Fruit fly (Drosophila melanogaster) whole organism, prepupa: ENCODE results near the gene Hcs.

Experiments
- Blimp-1 ChIP-seq: fragments of 200-800 bp; sonication (Bioruptor generic); optimal IDR thresholded peaks from 3 replicates; lab custom pipeline; 2017; ENCODE audit warnings: missing biosample characterization, missing genetic modification characterization, mild to moderate bottlenecking, moderate library complexity, missing genetic modification reagents
- CG10631 ChIP-seq: fragments of 200-800 bp; sonication (Bioruptor generic); optimal IDR thresholded peaks from 2 replicates; lab custom pipeline; 2016; ENCODE audit warnings: missing biosample characterization, missing genetic modification characterization
- CG11294 ChIP-seq: fragments of 200-800 bp; sonication (Bioruptor generic); IDR thresholded peaks from 2 replicates; pipeline ENCODE4 v1.3.6; 2022; ENCODE audit warnings: missing biosample characterization, missing genetic modification characterization
- CG11902 ChIP-seq: fragments of 200-800 bp; sonication (Bioruptor generic); optimal IDR thresholded peaks from 3 replicates; lab custom pipeline; 2016; ENCODE audit warnings: missing biosample characterization, missing genetic modification characterization
- CG15336 ChIP-seq: fragments of 200-800 bp; sonication (Bioruptor generic); IDR thresholded peaks from 2 replicates; pipeline ENCODE4 v1.3.6; 2022; ENCODE audit warnings: missing biosample characterization, missing genetic modification characterization
- CG1621 ChIP-seq: fragments of 200-800 bp; sonication (Bioruptor generic); optimal IDR thresholded peaks from 3 replicates; lab custom pipeline; 2018; ENCODE audit warnings: missing biosample characterization, mild to moderate bottlenecking, missing genetic modification characterization
- CG16779 ChIP-seq: fragments of 200-800 bp; sonication (Bioruptor generic); optimal IDR thresholded peaks from 3 replicates; lab custom pipeline; 2017; ENCODE audit warnings: missing biosample characterization, mild to moderate bottlenecking, missing genetic modification characterization
- CG3032 ChIP-seq: fragments of 200-800 bp; optimal IDR thresholded peaks from 2 replicates; lab custom pipeline; 2019; ENCODE audit warnings: missing biosample characterization, mild to moderate bottlenecking, missing genetic modification characterization, moderate library complexity
- CG32006 ChIP-seq: fragments of 200-800 bp; sonication (Bioruptor generic); optimal IDR thresholded peaks from 3 replicates; lab custom pipeline; 2017; ENCODE audit warnings: missing biosample characterization, mild to moderate bottlenecking, missing genetic modification characterization
- CG3919 ChIP-seq: fragments of 200-800 bp; sonication (Bioruptor generic); optimal IDR thresholded peaks from 3 replicates; lab custom pipeline; 2016; ENCODE audit warnings: missing biosample characterization, missing genetic modification characterization
- CG4318 ChIP-seq: fragments of 200-800 bp; sonication (Bioruptor generic); optimal IDR thresholded peaks from 3 replicates; lab custom pipeline; 2017; ENCODE audit warnings: missing biosample characterization, mild to moderate bottlenecking, missing genetic modification characterization
- CG6276 ChIP-seq: fragments of 200-800 bp; sonication (Bioruptor generic); optimal IDR thresholded peaks from 2 replicates; lab custom pipeline; 2017; ENCODE audit warnings: missing biosample characterization, mild to moderate bottlenecking, missing genetic modification characterization
- CG6792 ChIP-seq: fragments of 200-800 bp; sonication (Bioruptor generic); optimal IDR thresholded peaks from 3 replicates; lab custom pipeline; 2016; ENCODE audit warnings: missing biosample characterization, missing genetic modification characterization
- CG6854 ChIP-seq: fragments of 200-800 bp; sonication (Bioruptor generic); optimal IDR thresholded peaks from 2 replicates; lab custom pipeline; 2017; ENCODE audit warnings: missing biosample characterization, mild to moderate bottlenecking, missing genetic modification characterization
- CG7368 ChIP-seq: fragments of 200-800 bp; sonication (Bioruptor generic); optimal IDR thresholded peaks from 3 replicates; lab custom pipeline; 2016; ENCODE audit warnings: missing biosample characterization, missing genetic modification characterization
- CG8119 ChIP-seq: fragments of 200-800 bp; sonication (Bioruptor generic); IDR thresholded peaks from 3 replicates; pipeline ENCODE4 v1.3.6; 2022; ENCODE audit warnings: missing biosample characterization, missing genetic modification characterization
- CG8319 ChIP-seq: fragments of 200-800 bp; sonication (Bioruptor generic); optimal IDR thresholded peaks from 3 replicates; lab custom pipeline; 2016; ENCODE audit warnings: missing biosample characterization, missing genetic modification characterization
- CG8632 ChIP-seq: fragments of 200-800 bp; sonication (Bioruptor generic); optimal IDR thresholded peaks from 3 replicates; lab custom pipeline; 2016; ENCODE audit warnings: missing biosample characterization, missing genetic modification characterization
- CG9139 ChIP-seq: fragments of 200-800 bp; sonication (Bioruptor generic); optimal IDR thresholded peaks from 3 replicates; lab custom pipeline; 2017; ENCODE audit warnings: missing biosample characterization, mild to moderate bottlenecking, missing genetic modification characterization
- Eip75B ChIP-seq: fragments of 200-800 bp; sonication (Bioruptor generic); optimal IDR thresholded peaks from 3 replicates; lab custom pipeline; 2016; ENCODE audit warnings: missing biosample characterization, missing genetic modification characterization
- Eip78C ChIP-seq: fragments of 200-800 bp; sonication (Bioruptor generic); peaks from one replicate; lab custom pipeline; 2016; ENCODE audit warnings: missing biosample characterization, missing genetic modification characterization
- Eip93F ChIP-seq: fragments of 200-800 bp; sonication (Bioruptor generic); optimal IDR thresholded peaks from 2 replicates; lab custom pipeline; 2016; ENCODE audit warnings: missing biosample characterization, mild to moderate bottlenecking, missing genetic modification characterization
- Ets21C ChIP-seq: fragments of 200-800 bp; sonication (Bioruptor generic); optimal IDR thresholded peaks from 3 replicates; lab custom pipeline; 2016; ENCODE audit warnings: missing biosample characterization, missing genetic modification characterization
- Gug ChIP-seq: fragments of 200-800 bp; sonication (Bioruptor generic); IDR thresholded peaks from 2 replicates; pipeline ENCODE4 v1.3.6; 2022; ENCODE audit warnings: missing biosample characterization, missing genetic modification characterization
- Hr39 ChIP-seq: fragments of 200-800 bp; sonication (Bioruptor generic); optimal IDR thresholded peaks from 2 replicates; lab custom pipeline; 2016; ENCODE audit warnings: missing biosample characterization, missing genetic modification characterization
- Lpt ChIP-seq: fragments of 200-800 bp; sonication (Bioruptor generic); optimal IDR thresholded peaks from 3 replicates; lab custom pipeline; 2016; ENCODE audit warnings: missing biosample characterization, missing genetic modification characterization
- Met ChIP-seq: fragments of 200-800 bp; sonication (Bioruptor generic); optimal IDR thresholded peaks from 3 replicates; lab custom pipeline; 2016; ENCODE audit warnings: missing biosample characterization, missing genetic modification characterization
- OdsH ChIP-seq: fragments of 200-800 bp; sonication (Bioruptor generic); optimal IDR thresholded peaks from 3 replicates; lab custom pipeline; 2016; ENCODE audit warnings: missing biosample characterization, missing genetic modification characterization
- Smox ChIP-seq: fragments of 200-800 bp; sonication (Bioruptor generic); optimal IDR thresholded peaks from 3 replicates; lab custom pipeline; 2016; ENCODE audit warnings: missing biosample characterization, missing genetic modification characterization
- Sox102F ChIP-seq: fragments of 200-800 bp; sonication (Bioruptor generic); optimal IDR thresholded peaks from 2 replicates; lab custom pipeline; 2016; ENCODE audit warnings: missing biosample characterization, mild to moderate bottlenecking, missing genetic modification characterization
- Sox14 ChIP-seq: fragments of 200-800 bp; sonication (Bioruptor generic); optimal IDR thresholded peaks from 3 replicates; lab custom pipeline; 2016; ENCODE audit warnings: missing biosample characterization, missing genetic modification characterization
- Sox15 ChIP-seq: fragments of 200-800 bp; sonication (Bioruptor generic); optimal IDR thresholded peaks from 3 replicates; lab custom pipeline; 2016; ENCODE audit warnings: missing biosample characterization, missing genetic modification characterization
- achi ChIP-seq: fragments of 200-800 bp; sonication (Bioruptor generic); optimal IDR thresholded peaks from 3 replicates; lab custom pipeline; 2016; ENCODE audit warnings: missing biosample characterization, missing genetic modification characterization
- acj6 ChIP-seq: fragments of 200-800 bp; sonication (Bioruptor generic); optimal IDR thresholded peaks from 3 replicates; lab custom pipeline; 2016; ENCODE audit warnings: missing biosample characterization, missing genetic modification characterization
- dsx ChIP-seq: fragments of 200-800 bp; optimal IDR thresholded peaks from 3 replicates; lab custom pipeline; 2019; ENCODE audit warnings: missing biosample characterization, mild to moderate bottlenecking, missing genetic modification characterization, moderate library complexity; ENCODE audit not compliant: poor library complexity, severe bottlenecking
- esn ChIP-seq: fragments of 200-800 bp; sonication (Bioruptor generic); optimal IDR thresholded peaks from 2 replicates; lab custom pipeline; 2016; ENCODE audit warnings: missing biosample characterization, mild to moderate bottlenecking, missing genetic modification characterization, moderate library complexity
- fd59A ChIP-seq: fragments of 200-800 bp; sonication (Bioruptor generic); optimal IDR thresholded peaks from 2 replicates; lab custom pipeline; 2017; ENCODE audit warnings: missing biosample characterization, mild to moderate bottlenecking, missing genetic modification characterization, missing genetic modification reagents
- fkh ChIP-seq: fragments of 200-800 bp; sonication (Bioruptor generic); optimal IDR thresholded peaks from 3 replicates; lab custom pipeline; 2017; ENCODE audit warnings: missing biosample characterization, mild to moderate bottlenecking, missing genetic modification characterization, moderate library complexity
- lz ChIP-seq: fragments of 200-800 bp; sonication (Bioruptor generic); optimal IDR thresholded peaks from 3 replicates; lab custom pipeline; 2016; ENCODE audit warnings: missing biosample characterization, missing genetic modification characterization
- pdm3 ChIP-seq: fragments of 200-800 bp; sonication (Bioruptor generic); optimal IDR thresholded peaks from 3 replicates; lab custom pipeline; 2016; ENCODE audit warnings: missing biosample characterization, missing genetic modification characterization
- spab ChIP-seq: fragments of 200-800 bp; sonication (Bioruptor generic); optimal IDR thresholded peaks from 2 replicates; lab custom pipeline; 2017; ENCODE audit warnings: missing biosample characterization, mild to moderate bottlenecking, missing genetic modification characterization, missing genetic modification reagents
- svp ChIP-seq: fragments of 200-800 bp; sonication (Bioruptor generic); peaks from one replicate; lab custom pipeline; 2016; ENCODE audit warnings: missing biosample characterization, missing genetic modification characterization
- topi ChIP-seq: fragments of 200-800 bp; sonication (Bioruptor generic); optimal IDR thresholded peaks from 3 replicates; lab custom pipeline; 2016; ENCODE audit warnings: missing biosample characterization, missing genetic modification characterization
- vri ChIP-seq: fragments of 200-800 bp; sonication (Bioruptor generic); optimal IDR thresholded peaks from 3 replicates; lab custom pipeline; 2016; ENCODE audit warnings: missing biosample characterization, mild to moderate bottlenecking, missing genetic modification characterization

Gene Hcs

DNA sequence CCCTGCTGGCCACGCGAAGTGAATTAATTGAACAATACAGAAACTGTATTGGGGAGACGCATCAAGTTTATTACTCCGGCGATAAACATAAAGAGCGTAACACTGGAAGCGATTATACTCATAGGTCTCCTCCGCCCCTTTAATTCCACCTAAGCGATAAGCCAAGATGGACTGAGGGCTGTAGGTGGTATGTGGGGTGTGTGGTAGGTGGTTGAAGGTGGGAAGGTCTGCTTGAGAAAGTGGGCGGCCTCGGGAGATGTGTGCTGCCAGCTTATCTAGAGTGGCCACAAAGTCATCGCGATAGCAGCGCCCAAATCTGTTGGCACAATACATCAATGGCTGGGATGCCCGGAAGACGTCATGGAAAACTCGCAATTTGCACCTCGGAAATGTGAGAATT is 22.9 kb downstream of the Hcs start:
- TF ChIP-seq Met (GFP tag; lab: Kevin White, UChicago) (no peak), CG15336 (GFP tag; lab: Robert Waterston, UW) (no peak), fkh (GFP tag; lab: Kevin White, UChicago) (peak; percentile 1), svp (GFP tag; lab: Kevin White, UChicago) (peak; percentile 99), CG3032 (tag; lab: Kevin White, UChicago) (no peak), spab (GFP tag; lab: Kevin White, UChicago) (no peak), vri (GFP tag; lab: Kevin White, UChicago) (peak; percentile 46), CG3919 (GFP tag; lab: Kevin White, UChicago) (no peak), CG6276 (GFP tag; lab: Kevin White, UChicago) (no peak), Lpt (GFP tag; lab: Kevin White, UChicago) (no peak), acj6 (no peak), Sox15 (GFP tag; lab: Kevin White, UChicago) (no peak), CG1621 (tag; lab: Kevin White, UChicago) (no peak)
- TF ChIP-seq, all 60 proteins: peak for 3

DNA sequence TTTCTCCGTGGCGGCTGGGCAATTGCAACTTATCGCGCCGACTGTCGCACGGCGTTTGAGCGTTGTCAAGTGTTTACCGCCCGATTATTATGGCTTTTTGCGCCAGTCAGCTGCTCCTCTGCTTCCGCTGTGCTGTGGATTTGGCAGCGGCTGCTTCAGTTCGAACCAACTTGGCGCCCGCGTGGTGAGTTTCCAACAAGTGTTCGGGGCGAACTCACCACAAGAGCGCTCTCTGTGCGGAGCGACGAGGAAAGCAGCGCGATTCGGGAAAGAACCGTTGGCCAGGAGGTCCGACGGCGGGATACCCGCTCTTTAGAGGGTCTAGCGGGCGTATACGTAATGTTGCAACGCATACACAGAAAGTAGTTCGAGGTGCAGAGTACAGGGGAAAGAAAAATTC is 27.9 kb downstream of the Hcs start, which contains the start of gene NKCC:
Gene NKCC (minus strand): TSS at position 57 of the 400 bp plus-strand sequence.
- TF ChIP-seq Sox14 (GFP tag; lab: Kevin White, UChicago) (no peak), Eip78C (GFP tag; lab: Kevin White, UChicago) (no peak)

DNA sequence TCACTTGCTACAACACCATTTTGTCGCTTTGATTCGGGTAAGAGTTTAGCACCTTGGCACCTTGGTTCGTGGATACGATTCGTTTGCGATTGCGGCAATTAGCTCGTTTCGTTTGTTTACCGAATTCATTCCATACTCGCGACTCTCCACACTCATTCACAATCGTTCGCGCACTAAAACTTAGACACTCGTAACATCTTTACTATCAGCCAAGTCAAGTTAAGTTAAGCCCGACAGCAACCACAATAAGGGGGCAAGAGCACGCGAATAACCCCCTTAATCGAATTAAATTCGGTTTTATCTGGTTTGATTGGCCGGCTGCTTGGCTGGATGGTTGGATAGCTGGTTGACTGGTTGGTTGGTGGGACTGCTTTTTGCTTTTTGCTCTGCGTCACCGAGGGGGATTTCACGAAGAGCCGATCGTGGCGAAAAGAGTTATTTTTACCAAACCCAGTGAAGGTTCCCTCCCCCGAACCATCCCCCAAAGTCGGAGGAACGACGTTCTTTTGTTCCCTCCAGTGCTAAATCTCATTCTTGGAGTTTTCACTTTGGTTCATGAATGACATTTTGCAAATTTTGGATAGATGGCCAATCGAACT is 29.2 kb downstream of the Hcs start:
- peak; percentile 57 for TF ChIP-seq Eip78C (GFP tag; lab: Kevin White, UChicago)
- TF ChIP-seq Gug (GFP tag; lab: Robert Waterston, UW): no peak
- peak; percentile 28 for TF ChIP-seq CG6854 (GFP tag; lab: Kevin White, UChicago)
- peak; percentile 21 for TF ChIP-seq fkh (GFP tag; lab: Kevin White, UChicago)

DNA sequence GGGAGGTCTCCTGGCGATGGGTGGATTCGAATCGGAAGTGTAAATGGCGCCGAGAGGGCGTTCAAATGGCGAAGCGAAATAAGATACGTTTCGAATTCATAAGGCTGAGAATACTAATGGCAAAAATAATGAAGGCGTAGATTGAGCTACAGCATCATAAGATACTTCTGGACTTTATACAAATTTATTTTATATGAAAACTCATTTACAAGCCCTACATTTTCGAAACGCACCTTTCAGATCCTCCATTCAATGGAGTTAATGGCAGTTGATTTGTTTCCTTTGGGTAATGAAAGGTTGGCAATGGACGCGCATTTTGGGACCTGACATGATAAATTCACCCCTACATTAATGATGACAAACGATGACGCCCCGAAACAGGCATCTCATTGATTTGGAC is 40.1 kb downstream of the Hcs start:
- TF ChIP-seq CG8319 (GFP tag; lab: Kevin White, UChicago) (no peak), CG6792 (no peak), Eip75B (GFP tag; lab: Kevin White, UChicago) (no peak), Ets21C (GFP tag; lab: Kevin White, UChicago) (no peak), fd59A (GFP tag; lab: Kevin White, UChicago) (no peak), Sox15 (GFP tag; lab: Kevin White, UChicago) (no peak), CG8632 (GFP tag; lab: Kevin White, UChicago) (no peak), CG7368 (GFP tag; lab: Kevin White, UChicago) (no peak), dsx (GFP tag; lab: Kevin White, UChicago) (no peak), Blimp-1 (GFP tag; lab: Kevin White, UChicago) (no peak), lz (GFP tag; lab: Kevin White, UChicago) (peak; percentile 3), CG3032 (tag; lab: Kevin White, UChicago) (no peak), Met (GFP tag; lab: Kevin White, UChicago) (peak; percentile 21), CG8119 (GFP tag; lab: Robert Waterston, UW) (no peak), CG3919 (GFP tag; lab: Kevin White, UChicago) (no peak), CG16779 (tag; lab: Kevin White, UChicago) (no peak), Eip93F (GFP tag; lab: Kevin White, UChicago) (no peak), svp (GFP tag; lab: Kevin White, UChicago) (peak; percentile 71), CG11902 (GFP tag; lab: Kevin White, UChicago) (no peak), CG11294 (GFP tag; lab: Robert Waterston, UW) (no peak), pdm3 (GFP tag; lab: Kevin White, UChicago) (no peak), acj6 (no peak), Eip78C (GFP tag; lab: Kevin White, UChicago) (peak; percentile 57), topi (GFP tag; lab: Kevin White, UChicago) (peak; percentile 10), Sox102F (GFP tag; lab: Kevin White, UChicago) (no peak), Hr39 (GFP tag; lab: Kevin White, UChicago) (peak; percentile 36), achi (GFP tag; lab: Kevin White, UChicago) (no peak), CG4318 (GFP tag; lab: Kevin White, UChicago) (no peak), spab (GFP tag; lab: Kevin White, UChicago) (no peak), esn (peak; percentile 10), CG32006 (GFP tag; lab: Kevin White, UChicago) (no peak), CG10631 (GFP tag; lab: Kevin White, UChicago) (no peak), Smox (GFP tag; lab: Kevin White, UChicago) (peak; percentile 15), CG9139 (no peak), CG6854 (GFP tag; lab: Kevin White, UChicago) (no peak), CG6276 (GFP tag; lab: Kevin White, UChicago) (no peak), OdsH (GFP tag; lab: Kevin White, UChicago) (no peak)
